Fruit fly (Drosophila melanogaster) whole organism, wandering third instar larva: ENCODE data around the gene CG14610.

ENCODE experiments used
- CrebA ChIP-seq: fragments of 200-800 bp; sonication (Bioruptor generic); optimal IDR thresholded peaks from 2 replicates; lab custom pipeline; 2016; ENCODE audit warnings: missing biosample characterization, mild to moderate bottlenecking, missing genetic modification characterization, borderline replicate concordance
- GATAd ChIP-seq: sonication (Bioruptor generic); optimal IDR thresholded peaks from 2 replicates; lab custom pipeline; 2016; ENCODE audit warnings: missing biosample characterization, missing genetic modification characterization
- Hr78 ChIP-seq: fragments of >200 bp; optimal IDR thresholded peaks from 2 replicates; lab custom pipeline; 2017; ENCODE audit warnings: missing biosample characterization, missing genetic modification characterization
- Hr83 ChIP-seq: fragments of 200-300 bp; sonication (Bioruptor generic); optimal IDR thresholded peaks from 2 replicates; lab custom pipeline; 2016; ENCODE audit warnings: missing biosample characterization, mild to moderate bottlenecking, missing genetic modification characterization, moderate library complexity; ENCODE audit not compliant: poor library complexity, severe bottlenecking
- Rel ChIP-seq, 2 experiments: fragments of 200-800 bp; sonication (Bioruptor generic) in 1 of 2; optimal IDR thresholded peaks; 2 replicates in 1 of 2; 3 replicates in 1 of 2; lab custom pipeline; 2016 to 2019; ENCODE audit warnings: mild to moderate bottlenecking in 2 of 2, missing biosample characterization in 2 of 2, missing genetic modification characterization in 2 of 2, moderate library complexity in 1 of 2
- dsf ChIP-seq: sonication (Bioruptor generic); optimal IDR thresholded peaks from 2 replicates; lab custom pipeline; 2016; ENCODE audit warnings: missing biosample characterization, missing genetic modification characterization, borderline replicate concordance
- ey ChIP-seq: fragments of 200-800 bp; sonication (Bioruptor generic); optimal IDR thresholded peaks from 2 replicates; lab custom pipeline; 2016; ENCODE audit warnings: missing biosample characterization, missing genetic modification characterization
- pan ChIP-seq: fragments of >200 bp; optimal IDR thresholded peaks from 2 replicates; lab custom pipeline; 2017
- psq ChIP-seq: fragments of 200-800 bp; sonication (Bioruptor generic); optimal IDR thresholded peaks from 3 replicates; lab custom pipeline; 2017; ENCODE audit warnings: missing biosample characterization, mild to moderate bottlenecking, missing genetic modification characterization, moderate library complexity

DNA sequence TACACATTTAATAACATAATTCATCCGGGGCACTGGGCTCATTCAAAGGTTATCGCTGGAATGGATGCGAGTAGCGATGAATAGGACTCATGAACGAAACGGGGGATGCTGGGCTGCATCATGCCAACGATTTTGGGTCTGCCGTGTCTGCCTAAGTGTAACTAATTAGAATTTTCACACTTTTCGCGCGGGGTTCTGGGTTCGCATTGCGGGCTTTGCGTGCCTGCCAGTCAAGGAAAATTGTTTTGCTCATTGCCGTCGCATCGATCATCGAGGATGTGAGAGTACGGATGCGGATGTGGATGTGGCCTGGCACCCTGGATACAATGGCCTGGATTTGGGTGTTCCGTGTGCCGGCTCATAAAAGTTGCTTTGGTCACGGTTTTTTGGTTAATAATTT, 6.0 kb downstream of the CG14610 start:
- TF ChIP-seq psq (GFP tag; lab: Kevin White, UChicago) (no peak), Hr83 (GFP tag; lab: Kevin White, UChicago) (no peak), GATAd (no peak), CrebA (GFP tag; lab: Kevin White, UChicago) (no peak), Rel (GFP tag; optimal IDR thresholded peaks at IDR 0.05; lab: Kevin White, UChicago) (no peak), Rel (tag; optimal IDR thresholded peaks at IDR 0.05; lab: Kevin White, UChicago) (no peak), dsf (GFP tag; lab: Kevin White, UChicago) (no peak), ey (GFP tag; lab: Kevin White, UChicago) (no peak), Hr78 (GFP tag; lab: Kevin White, UChicago) (no peak), pan (lab: Kevin White, UChicago) (no peak)
